Worm (Caenorhabditis elegans) whole organism, early embryonic: Measurements from ENCODE around the gene C37H5.13.

Source experiments
- F13C5.2 ChIP-seq: sonication (generic microtip); optimal IDR thresholded peaks from 2 replicates; lab custom pipeline; 2017; ENCODE audit warnings: mild to moderate bottlenecking, missing genetic modification characterization, inconsistent platforms, missing compliant biosample characterization
- aly-1 ChIP-seq: sonication (generic microtip); optimal IDR thresholded peaks from 2 replicates; lab custom pipeline; 2016; ENCODE audit warnings: missing genetic modification characterization, missing compliant biosample characterization
- ama-1 ChIP-seq: fragments of 150-350 bp; optimal IDR thresholded peaks from 2 replicates; lab custom pipeline; 2014
- ets-7 ChIP-seq: sonication (generic microtip); optimal IDR thresholded peaks from 2 replicates; lab custom pipeline; 2016; ENCODE audit warnings: missing genotype, missing genetic modification characterization, missing compliant biosample characterization
- flt-1 ChIP-seq: fragments of 200-800 bp; sonication (Bioruptor generic); IDR thresholded peaks from 2 replicates; pipeline ENCODE4 v1.3.6; 2022; ENCODE audit warnings: missing genetic modification characterization, missing compliant biosample characterization
- hmbx-1 ChIP-seq: sonication (generic microtip); optimal IDR thresholded peaks from 2 replicates; lab custom pipeline; 2016; ENCODE audit warnings: mild to moderate bottlenecking, missing genetic modification characterization, missing compliant biosample characterization
- hnd-1 ChIP-seq: sonication (generic microtip); optimal IDR thresholded peaks from 2 replicates; lab custom pipeline; 2016; ENCODE audit warnings: missing genetic modification characterization, missing compliant biosample characterization
- sea-1 ChIP-seq: fragments of 200-800 bp; sonication (Bioruptor generic); conservative IDR thresholded peaks from 2 replicates; pipeline ENCODE4 v1.3.6; 2022; ENCODE audit warnings: missing genetic modification characterization, missing compliant biosample characterization
- tra-4 ChIP-seq: sonication (generic microtip); optimal IDR thresholded peaks from 2 replicates; lab custom pipeline; 2017; ENCODE audit warnings: missing genetic modification characterization, missing compliant biosample characterization

DNA sequence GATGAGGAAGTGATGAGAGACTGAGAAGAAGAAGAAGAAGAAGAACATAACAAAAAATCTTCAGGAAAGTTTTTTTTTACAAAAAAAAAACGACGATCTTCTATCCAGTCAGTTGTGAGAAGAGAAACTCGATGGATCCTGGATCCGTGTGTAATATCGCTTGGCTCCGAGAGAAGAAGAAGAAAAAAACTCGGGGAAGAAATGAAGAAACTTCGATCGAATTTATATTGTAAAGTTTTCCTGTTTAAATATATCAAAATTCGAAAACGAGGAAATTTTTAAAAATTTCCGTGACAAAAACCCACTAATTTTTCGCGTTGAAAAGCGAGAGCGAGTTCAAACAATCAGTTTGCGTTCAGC, 39.5 kb downstream of the C37H5.13 start, which contains the start of gene adss-1:
- TF ChIP-seq tra-4 (tag; lab: Kevin White, UChicago) (no peak), ama-1 (no peak), ets-7 (tag; lab: Kevin White, UChicago) (no peak), aly-1 (no peak), hnd-1 (no peak), flt-1 (no peak), sea-1 (no peak), hmbx-1 (no peak), F13C5.2 (no peak)
